Fruit fly (Drosophila melanogaster) Kc167 (cell line): ENCODE results near the gene Ir67c.

Experiments used
- Myc ChIP-seq: fragments of >200 bp; optimal IDR thresholded peaks from 2 replicates; lab custom pipeline; 2017; ENCODE audit warnings: missing external identifiers
- Sin3A ChIP-seq: fragments of >200 bp; optimal IDR thresholded peaks from 2 replicates; lab custom pipeline; 2018; ENCODE audit warnings: missing external identifiers
- h ChIP-seq: fragments of >200 bp; optimal IDR thresholded peaks from 3 replicates; lab custom pipeline; 2018; ENCODE audit warnings: missing external identifiers
- insv ChIP-seq: fragments of >200 bp; optimal IDR thresholded peaks from 3 replicates; lab custom pipeline; 2018; ENCODE audit warnings: missing external identifiers
- psq ChIP-seq: fragments of >200 bp; optimal IDR thresholded peaks from 2 replicates; lab custom pipeline; 2017; ENCODE audit warnings: missing external identifiers
- ttk ChIP-seq: sonication (Bioruptor generic); optimal IDR thresholded peaks from 2 replicates; lab custom pipeline; 2017; ENCODE audit warnings: missing external identifiers

Ir67c gene

dm6 chr3L:10434005-10434404, at the start of gene Ir67c:
Gene Ir67c, minus strand, starts transcription at chr3L:10434105.
- TF ChIP-seq h (lab: Kevin White, UChicago) (no peak), Sin3A (lab: Kevin White, UChicago) (no peak), insv (lab: Kevin White, UChicago) (no peak), ttk (no peak), psq (lab: Kevin White, UChicago) (no peak), Myc (lab: Kevin White, UChicago) (no peak)

- TF ChIP-seq Myc (lab: Kevin White, UChicago) = no peak
- TF ChIP-seq Sin3A (lab: Kevin White, UChicago) = no peak
- TF ChIP-seq psq (lab: Kevin White, UChicago) = no peak
- no peak for TF ChIP-seq ttk
- TF ChIP-seq insv (lab: Kevin White, UChicago) = no peak
These were observed 48.6 kb upstream of the Ir67c start for dm6 chr3L:10482477-10482876.

- TF ChIP-seq psq (lab: Kevin White, UChicago) (no peak), insv (lab: Kevin White, UChicago) (no peak), Myc (lab: Kevin White, UChicago) (no peak), Sin3A (lab: Kevin White, UChicago) (no peak), h (lab: Kevin White, UChicago) (no peak), ttk (no peak)
These were observed 47.2 kb upstream of the Ir67c start, which contains the start of gene Rbfox1 for dm6 chr3L:10481112-10481511. Gene Rbfox1, plus strand, starts transcription at chr3L:10481412.

dm6 chr3L:10478214-10478613, 44.3 kb upstream of the Ir67c start, which contains the start of gene CG46430:
Gene CG46430, plus strand, starts transcription at chr3L:10478514.
- TF ChIP-seq ttk (no peak), h (lab: Kevin White, UChicago) (no peak), insv (lab: Kevin White, UChicago) (no peak), Sin3A (lab: Kevin White, UChicago) (no peak), psq (lab: Kevin White, UChicago) (no peak)

- TF ChIP-seq h (lab: Kevin White, UChicago) (no peak), ttk (no peak), insv (lab: Kevin White, UChicago) (no peak), Myc (lab: Kevin White, UChicago) (no peak), psq (lab: Kevin White, UChicago) (no peak), Sin3A (lab: Kevin White, UChicago) (no peak)
These were observed 31.0 kb upstream of the Ir67c start, which contains the start of gene S-Lap3 for dm6 chr3L:10464887-10465286. Gene S-Lap3, plus strand, starts transcription at chr3L:10465187.

dm6 chr3L:10463051-10463866, 29.4 kb upstream of the Ir67c start, which contains the start of the genes Gem3 and CG32061:
Gene Gem3, minus strand, starts transcription at chr3L:10463101.
Gene CG32061, plus strand, starts transcription at chr3L:10463816.
- TF ChIP-seq Myc (lab: Kevin White, UChicago) = no peak
- TF ChIP-seq Sin3A (lab: Kevin White, UChicago) = no peak
- TF ChIP-seq insv (lab: Kevin White, UChicago) = no peak
- TF ChIP-seq ttk = no peak
- no peak for TF ChIP-seq h (lab: Kevin White, UChicago)
- no peak for TF ChIP-seq psq (lab: Kevin White, UChicago)

- TF ChIP-seq insv (lab: Kevin White, UChicago) = no peak
- no peak for TF ChIP-seq h (lab: Kevin White, UChicago)
- TF ChIP-seq Myc (lab: Kevin White, UChicago) = no peak
- TF ChIP-seq psq (lab: Kevin White, UChicago) = no peak
- no peak for TF ChIP-seq ttk
- TF ChIP-seq Sin3A (lab: Kevin White, UChicago) = no peak
These were observed 25.2 kb upstream of the Ir67c start for dm6 chr3L:10459076-10459475.

- TF ChIP-seq psq (lab: Kevin White, UChicago) = no peak
- TF ChIP-seq Sin3A (lab: Kevin White, UChicago) = no peak
- TF ChIP-seq ttk = no peak
- no peak for TF ChIP-seq Myc (lab: Kevin White, UChicago)
- TF ChIP-seq insv (lab: Kevin White, UChicago) = no peak
- no peak for TF ChIP-seq h (lab: Kevin White, UChicago)
These were observed 15.8 kb upstream of the Ir67c start for dm6 chr3L:10449725-10450124.

dm6 chr3L:10446998-10447397, 13.1 kb upstream of the Ir67c start:
- TF ChIP-seq h (lab: Kevin White, UChicago) (no peak), Myc (lab: Kevin White, UChicago) (no peak), ttk (no peak), psq (lab: Kevin White, UChicago) (no peak), insv (lab: Kevin White, UChicago) (no peak), Sin3A (lab: Kevin White, UChicago) (no peak)

- TF ChIP-seq Sin3A (lab: Kevin White, UChicago) = no peak
- no peak for TF ChIP-seq Myc (lab: Kevin White, UChicago)
- TF ChIP-seq ttk = no peak
- TF ChIP-seq insv (lab: Kevin White, UChicago) = no peak
- TF ChIP-seq h (lab: Kevin White, UChicago) = no peak
- no peak for TF ChIP-seq psq (lab: Kevin White, UChicago)
These were observed 10.1 kb upstream of the Ir67c start for dm6 chr3L:10443958-10444357.

dm6 chr3L:10442486-10442885, 8.6 kb upstream of the Ir67c start:
- TF ChIP-seq insv (lab: Kevin White, UChicago) (no peak), h (lab: Kevin White, UChicago) (no peak), psq (lab: Kevin White, UChicago) (no peak), ttk (no peak), Sin3A (lab: Kevin White, UChicago) (no peak), Myc (lab: Kevin White, UChicago) (no peak)
